Worm (Caenorhabditis elegans): Measurements from ENCODE around the gene alh-3.

- TF ChIP-seq ref-1 (GFP tag; conservative IDR thresholded peaks at IDR 0.05): no peak
- no peak for TF ChIP-seq flt-1 (GFP tag; IDR thresholded peaks at IDR 0.05)
- no peak for TF ChIP-seq med-1 (GFP tag; optimal IDR thresholded peaks at IDR 0.05; ENCODE audit: insufficient read depth)
- no peak for TF ChIP-seq tab-1 (GFP tag; IDR thresholded peaks at IDR 0.05)
- no peak for TF ChIP-seq ztf-23 (GFP tag; IDR thresholded peaks at IDR 0.05)
- TF ChIP-seq T22C8.4 (GFP tag; IDR thresholded peaks at IDR 0.05): no peak
- TF ChIP-seq klf-2 (GFP tag; conservative IDR thresholded peaks at IDR 0.05): no peak
These were observed 8.5 kb downstream of the alh-3 start, which contains the start of gene hrg-4 for ce11 chrIV:11030893-11031292.
